Worm (Caenorhabditis elegans) whole organism, early embryonic: ENCODE results near the gene F21D9.3.

ENCODE experiments used
- B0310.2 ChIP-seq: sonication (generic microtip); optimal IDR thresholded peaks from 2 replicates; lab custom pipeline; 2016; ENCODE audit warnings: mild to moderate bottlenecking, missing genetic modification characterization, missing compliant biosample characterization
- F13C5.2 ChIP-seq: sonication (generic microtip); optimal IDR thresholded peaks from 2 replicates; lab custom pipeline; 2017; ENCODE audit warnings: mild to moderate bottlenecking, missing genetic modification characterization, inconsistent platforms, missing compliant biosample characterization
- aly-1 ChIP-seq: sonication (generic microtip); optimal IDR thresholded peaks from 2 replicates; lab custom pipeline; 2016; ENCODE audit warnings: missing genetic modification characterization, missing compliant biosample characterization
- ama-1 ChIP-seq: fragments of 150-350 bp; optimal IDR thresholded peaks from 2 replicates; lab custom pipeline; 2014
- ceh-13 ChIP-seq: fragments of 200-800 bp; sonication (Bioruptor generic); optimal IDR thresholded peaks from 2 replicates; lab custom pipeline; 2018; ENCODE audit warnings: mild to moderate bottlenecking, missing genetic modification characterization, missing compliant biosample characterization
- flt-1 ChIP-seq: fragments of 200-800 bp; sonication (Bioruptor generic); IDR thresholded peaks from 2 replicates; pipeline ENCODE4 v1.3.6; 2022; ENCODE audit warnings: missing genetic modification characterization, missing compliant biosample characterization
- scrt-1 ChIP-seq: fragments of 200-800 bp; sonication (Bioruptor generic); IDR thresholded peaks from 2 replicates; pipeline ENCODE4 v1.3.6; 2022; ENCODE audit warnings: missing genetic modification characterization, missing compliant biosample characterization
- sea-1 ChIP-seq: fragments of 200-800 bp; sonication (Bioruptor generic); conservative IDR thresholded peaks from 2 replicates; pipeline ENCODE4 v1.3.6; 2022; ENCODE audit warnings: missing genetic modification characterization, missing compliant biosample characterization
- tbx-11 ChIP-seq: fragments of 200-800 bp; sonication (Bioruptor generic); IDR thresholded peaks from 2 replicates; pipeline ENCODE4 v1.3.6; 2022; ENCODE audit warnings: missing genetic modification characterization, missing compliant biosample characterization
- tbx-37 ChIP-seq: fragments of 200-800 bp; sonication (Bioruptor generic); conservative IDR thresholded peaks from 2 replicates; pipeline ENCODE4 v1.3.6; 2022; ENCODE audit warnings: missing genetic modification reagents, missing genetic modification characterization, missing compliant biosample characterization
- tra-4 ChIP-seq: sonication (generic microtip); optimal IDR thresholded peaks from 2 replicates; lab custom pipeline; 2017; ENCODE audit warnings: missing genetic modification characterization, missing compliant biosample characterization

ce11 chrV:19278488-19278887 lies 20.9 kb upstream of the F21D9.3 start:
- TF ChIP-seq scrt-1 (GFP tag; lab: Robert Waterston, UW): no peak
- no peak for TF ChIP-seq F13C5.2 (tag; lab: Kevin White, UChicago)
- no peak for TF ChIP-seq aly-1 (tag; lab: Kevin White, UChicago)
- no peak for TF ChIP-seq tbx-11
- TF ChIP-seq tra-4 (tag; lab: Kevin White, UChicago): no peak
- TF ChIP-seq ama-1 (lab: Kevin White, UChicago): no peak
- no peak for TF ChIP-seq sea-1 (GFP tag; lab: Robert Waterston, UW)
- no peak for TF ChIP-seq ceh-13 (GFP tag; lab: Kevin White, UChicago)
- no peak for TF ChIP-seq tbx-37 (GFP tag; lab: Robert Waterston, UW)
- no peak for TF ChIP-seq flt-1 (GFP tag; lab: Robert Waterston, UW)
- no peak for TF ChIP-seq B0310.2 (tag; lab: Kevin White, UChicago)
